Fruit fly (Drosophila melanogaster) whole organism, prepupa: ENCODE data around the gene CG2202.

Source experiments
- Blimp-1 ChIP-seq: fragments of 200-800 bp; sonication (Bioruptor generic); optimal IDR thresholded peaks from 3 replicates; lab custom pipeline; 2017; ENCODE audit warnings: missing biosample characterization, missing genetic modification characterization, mild to moderate bottlenecking, moderate library complexity, missing genetic modification reagents
- CG10631 ChIP-seq: fragments of 200-800 bp; sonication (Bioruptor generic); optimal IDR thresholded peaks from 2 replicates; lab custom pipeline; 2016; ENCODE audit warnings: missing biosample characterization, missing genetic modification characterization
- CG11294 ChIP-seq: fragments of 200-800 bp; sonication (Bioruptor generic); IDR thresholded peaks from 2 replicates; pipeline ENCODE4 v1.3.6; 2022; ENCODE audit warnings: missing biosample characterization, missing genetic modification characterization
- CG11762 ChIP-seq: fragments of 200-800 bp; sonication (Bioruptor generic); optimal IDR thresholded peaks from 3 replicates; lab custom pipeline; 2016; ENCODE audit warnings: missing biosample characterization, missing genetic modification characterization; ENCODE audit not compliant: insufficient read depth
- CG11902 ChIP-seq: fragments of 200-800 bp; sonication (Bioruptor generic); optimal IDR thresholded peaks from 3 replicates; lab custom pipeline; 2016; ENCODE audit warnings: missing biosample characterization, missing genetic modification characterization
- CG15336 ChIP-seq: fragments of 200-800 bp; sonication (Bioruptor generic); IDR thresholded peaks from 2 replicates; pipeline ENCODE4 v1.3.6; 2022; ENCODE audit warnings: missing biosample characterization, missing genetic modification characterization
- CG1621 ChIP-seq: fragments of 200-800 bp; sonication (Bioruptor generic); optimal IDR thresholded peaks from 3 replicates; lab custom pipeline; 2018; ENCODE audit warnings: missing biosample characterization, mild to moderate bottlenecking, missing genetic modification characterization
- CG16779 ChIP-seq: fragments of 200-800 bp; sonication (Bioruptor generic); optimal IDR thresholded peaks from 3 replicates; lab custom pipeline; 2017; ENCODE audit warnings: missing biosample characterization, mild to moderate bottlenecking, missing genetic modification characterization
- CG3032 ChIP-seq: fragments of 200-800 bp; optimal IDR thresholded peaks from 2 replicates; lab custom pipeline; 2019; ENCODE audit warnings: missing biosample characterization, mild to moderate bottlenecking, missing genetic modification characterization, moderate library complexity
- CG31627 ChIP-seq: fragments of 200-800 bp; sonication (Bioruptor generic); optimal IDR thresholded peaks from 3 replicates; lab custom pipeline; 2016; ENCODE audit warnings: missing biosample characterization, missing genetic modification characterization
- CG32006 ChIP-seq: fragments of 200-800 bp; sonication (Bioruptor generic); optimal IDR thresholded peaks from 3 replicates; lab custom pipeline; 2017; ENCODE audit warnings: missing biosample characterization, mild to moderate bottlenecking, missing genetic modification characterization
- CG34406 ChIP-seq: fragments of 200-800 bp; sonication (Bioruptor generic); optimal IDR thresholded peaks from 3 replicates; lab custom pipeline; 2016; ENCODE audit warnings: missing biosample characterization, missing genetic modification characterization
- CG3919 ChIP-seq: fragments of 200-800 bp; sonication (Bioruptor generic); optimal IDR thresholded peaks from 3 replicates; lab custom pipeline; 2016; ENCODE audit warnings: missing biosample characterization, missing genetic modification characterization
- CG4318 ChIP-seq: fragments of 200-800 bp; sonication (Bioruptor generic); optimal IDR thresholded peaks from 3 replicates; lab custom pipeline; 2017; ENCODE audit warnings: missing biosample characterization, mild to moderate bottlenecking, missing genetic modification characterization
- CG6792 ChIP-seq: fragments of 200-800 bp; sonication (Bioruptor generic); optimal IDR thresholded peaks from 3 replicates; lab custom pipeline; 2016; ENCODE audit warnings: missing biosample characterization, missing genetic modification characterization
- CG6808 ChIP-seq: fragments of 200-800 bp; sonication (Bioruptor generic); optimal IDR thresholded peaks from 3 replicates; lab custom pipeline; 2017; ENCODE audit warnings: missing biosample characterization, missing genetic modification characterization, mild to moderate bottlenecking, moderate library complexity, missing genetic modification reagents
- CG6854 ChIP-seq: fragments of 200-800 bp; sonication (Bioruptor generic); optimal IDR thresholded peaks from 2 replicates; lab custom pipeline; 2017; ENCODE audit warnings: missing biosample characterization, mild to moderate bottlenecking, missing genetic modification characterization
- CG7368 ChIP-seq: fragments of 200-800 bp; sonication (Bioruptor generic); optimal IDR thresholded peaks from 3 replicates; lab custom pipeline; 2016; ENCODE audit warnings: missing biosample characterization, missing genetic modification characterization
- CG8119 ChIP-seq: fragments of 200-800 bp; sonication (Bioruptor generic); IDR thresholded peaks from 3 replicates; pipeline ENCODE4 v1.3.6; 2022; ENCODE audit warnings: missing biosample characterization, missing genetic modification characterization
- CG8319 ChIP-seq: fragments of 200-800 bp; sonication (Bioruptor generic); optimal IDR thresholded peaks from 3 replicates; lab custom pipeline; 2016; ENCODE audit warnings: missing biosample characterization, missing genetic modification characterization
- CG8632 ChIP-seq: fragments of 200-800 bp; sonication (Bioruptor generic); optimal IDR thresholded peaks from 3 replicates; lab custom pipeline; 2016; ENCODE audit warnings: missing biosample characterization, missing genetic modification characterization
- CG9139 ChIP-seq: fragments of 200-800 bp; sonication (Bioruptor generic); optimal IDR thresholded peaks from 3 replicates; lab custom pipeline; 2017; ENCODE audit warnings: missing biosample characterization, mild to moderate bottlenecking, missing genetic modification characterization
- Eip75B ChIP-seq: fragments of 200-800 bp; sonication (Bioruptor generic); optimal IDR thresholded peaks from 3 replicates; lab custom pipeline; 2016; ENCODE audit warnings: missing biosample characterization, missing genetic modification characterization
- Eip78C ChIP-seq: fragments of 200-800 bp; sonication (Bioruptor generic); peaks from one replicate; lab custom pipeline; 2016; ENCODE audit warnings: missing biosample characterization, missing genetic modification characterization
- Eip93F ChIP-seq: fragments of 200-800 bp; sonication (Bioruptor generic); optimal IDR thresholded peaks from 2 replicates; lab custom pipeline; 2016; ENCODE audit warnings: missing biosample characterization, mild to moderate bottlenecking, missing genetic modification characterization
- Ets21C ChIP-seq: fragments of 200-800 bp; sonication (Bioruptor generic); optimal IDR thresholded peaks from 3 replicates; lab custom pipeline; 2016; ENCODE audit warnings: missing biosample characterization, missing genetic modification characterization
- Ets96B ChIP-seq: fragments of 200-800 bp; optimal IDR thresholded peaks from 2 replicates; lab custom pipeline; 2019; ENCODE audit warnings: missing biosample characterization, mild to moderate bottlenecking, missing genetic modification characterization, moderate library complexity
- Gug ChIP-seq: fragments of 200-800 bp; sonication (Bioruptor generic); IDR thresholded peaks from 2 replicates; pipeline ENCODE4 v1.3.6; 2022; ENCODE audit warnings: missing biosample characterization, missing genetic modification characterization
- Hr38 ChIP-seq: sonication (Bioruptor generic); optimal IDR thresholded peaks from 2 replicates; lab custom pipeline; 2016; ENCODE audit warnings: missing biosample characterization, missing genetic modification characterization
- Hr39 ChIP-seq: fragments of 200-800 bp; sonication (Bioruptor generic); optimal IDR thresholded peaks from 2 replicates; lab custom pipeline; 2016; ENCODE audit warnings: missing biosample characterization, missing genetic modification characterization
- Hr4 ChIP-seq: fragments of 200-800 bp; sonication (Bioruptor generic); optimal IDR thresholded peaks from 3 replicates; lab custom pipeline; 2016; ENCODE audit warnings: missing biosample characterization, missing genetic modification characterization
- Lpt ChIP-seq: fragments of 200-800 bp; sonication (Bioruptor generic); optimal IDR thresholded peaks from 3 replicates; lab custom pipeline; 2016; ENCODE audit warnings: missing biosample characterization, missing genetic modification characterization
- Met ChIP-seq: fragments of 200-800 bp; sonication (Bioruptor generic); optimal IDR thresholded peaks from 3 replicates; lab custom pipeline; 2016; ENCODE audit warnings: missing biosample characterization, missing genetic modification characterization
- OdsH ChIP-seq: fragments of 200-800 bp; sonication (Bioruptor generic); optimal IDR thresholded peaks from 3 replicates; lab custom pipeline; 2016; ENCODE audit warnings: missing biosample characterization, missing genetic modification characterization
- Smox ChIP-seq: fragments of 200-800 bp; sonication (Bioruptor generic); optimal IDR thresholded peaks from 3 replicates; lab custom pipeline; 2016; ENCODE audit warnings: missing biosample characterization, missing genetic modification characterization
- Sox102F ChIP-seq: fragments of 200-800 bp; sonication (Bioruptor generic); optimal IDR thresholded peaks from 2 replicates; lab custom pipeline; 2016; ENCODE audit warnings: missing biosample characterization, mild to moderate bottlenecking, missing genetic modification characterization
- Sox14 ChIP-seq: fragments of 200-800 bp; sonication (Bioruptor generic); optimal IDR thresholded peaks from 3 replicates; lab custom pipeline; 2016; ENCODE audit warnings: missing biosample characterization, missing genetic modification characterization
- Sox15 ChIP-seq: fragments of 200-800 bp; sonication (Bioruptor generic); optimal IDR thresholded peaks from 3 replicates; lab custom pipeline; 2016; ENCODE audit warnings: missing biosample characterization, missing genetic modification characterization
- achi ChIP-seq: fragments of 200-800 bp; sonication (Bioruptor generic); optimal IDR thresholded peaks from 3 replicates; lab custom pipeline; 2016; ENCODE audit warnings: missing biosample characterization, missing genetic modification characterization
- acj6 ChIP-seq: fragments of 200-800 bp; sonication (Bioruptor generic); optimal IDR thresholded peaks from 3 replicates; lab custom pipeline; 2016; ENCODE audit warnings: missing biosample characterization, missing genetic modification characterization
- cyc ChIP-seq: fragments of 200-800 bp; sonication (Bioruptor generic); optimal IDR thresholded peaks from 3 replicates; lab custom pipeline; 2016; ENCODE audit warnings: missing biosample characterization, missing genetic modification characterization
- dac ChIP-seq: fragments of 200-800 bp; sonication (Bioruptor generic); optimal IDR thresholded peaks from 2 replicates; lab custom pipeline; 2017; ENCODE audit warnings: missing biosample characterization, mild to moderate bottlenecking, missing genetic modification characterization
- eg ChIP-seq: fragments of 200-800 bp; sonication (Bioruptor generic); IDR thresholded peaks from 3 replicates; pipeline ENCODE4 v1.3.6; 2022; ENCODE audit warnings: missing biosample characterization, missing genetic modification characterization
- esn ChIP-seq: fragments of 200-800 bp; sonication (Bioruptor generic); optimal IDR thresholded peaks from 2 replicates; lab custom pipeline; 2016; ENCODE audit warnings: missing biosample characterization, mild to moderate bottlenecking, missing genetic modification characterization, moderate library complexity
- fd59A ChIP-seq: fragments of 200-800 bp; sonication (Bioruptor generic); optimal IDR thresholded peaks from 2 replicates; lab custom pipeline; 2017; ENCODE audit warnings: missing biosample characterization, mild to moderate bottlenecking, missing genetic modification characterization, missing genetic modification reagents
- fkh ChIP-seq: fragments of 200-800 bp; sonication (Bioruptor generic); optimal IDR thresholded peaks from 3 replicates; lab custom pipeline; 2017; ENCODE audit warnings: missing biosample characterization, mild to moderate bottlenecking, missing genetic modification characterization, moderate library complexity
- lz ChIP-seq: fragments of 200-800 bp; sonication (Bioruptor generic); optimal IDR thresholded peaks from 3 replicates; lab custom pipeline; 2016; ENCODE audit warnings: missing biosample characterization, missing genetic modification characterization
- net ChIP-seq: fragments of 200-800 bp; sonication (Bioruptor generic); optimal IDR thresholded peaks from 3 replicates; lab custom pipeline; 2016; ENCODE audit warnings: missing biosample characterization, missing genetic modification characterization
- pdm3 ChIP-seq: fragments of 200-800 bp; sonication (Bioruptor generic); optimal IDR thresholded peaks from 3 replicates; lab custom pipeline; 2016; ENCODE audit warnings: missing biosample characterization, missing genetic modification characterization
- salr ChIP-seq, 2 experiments: fragments of 200-800 bp; sonication (Bioruptor generic); optimal IDR thresholded peaks; 3 replicates each; lab custom pipeline; 2016 to 2018; ENCODE audit warnings: missing biosample characterization in 2 of 2, missing genetic modification characterization in 2 of 2, mild to moderate bottlenecking in 1 of 2
- ss ChIP-seq, 2 experiments: fragments of 200-800 bp; sonication (Bioruptor generic); optimal IDR thresholded peaks; 2 replicates in 1 of 2; 3 replicates in 1 of 2; lab custom pipeline; 2017 to 2018; ENCODE audit warnings: mild to moderate bottlenecking in 2 of 2, missing biosample characterization in 2 of 2, missing genetic modification characterization in 2 of 2, moderate library complexity in 1 of 2
- svp ChIP-seq: fragments of 200-800 bp; sonication (Bioruptor generic); peaks from one replicate; lab custom pipeline; 2016; ENCODE audit warnings: missing biosample characterization, missing genetic modification characterization
- topi ChIP-seq: fragments of 200-800 bp; sonication (Bioruptor generic); optimal IDR thresholded peaks from 3 replicates; lab custom pipeline; 2016; ENCODE audit warnings: missing biosample characterization, missing genetic modification characterization
- vri ChIP-seq: fragments of 200-800 bp; sonication (Bioruptor generic); optimal IDR thresholded peaks from 3 replicates; lab custom pipeline; 2016; ENCODE audit warnings: missing biosample characterization, mild to moderate bottlenecking, missing genetic modification characterization

The CG2202 gene

DNA sequence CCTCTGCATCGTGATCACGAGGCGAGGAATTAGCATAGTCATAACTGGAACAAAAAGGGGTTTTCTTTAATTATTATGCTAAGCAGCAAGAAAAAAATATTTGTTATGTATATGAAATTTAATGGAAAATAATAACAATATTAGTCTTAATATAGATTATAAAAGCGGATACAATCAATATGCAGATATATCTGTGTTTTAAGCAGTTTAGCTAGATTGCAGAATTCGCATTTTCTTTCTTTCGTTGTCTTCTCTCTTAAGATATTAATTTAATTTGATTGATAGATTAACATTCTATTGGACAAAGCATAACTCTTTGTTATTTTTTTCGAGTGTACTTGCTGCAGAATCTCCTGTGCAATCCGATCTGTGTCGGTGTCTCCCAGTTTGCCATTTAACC, 21.3 kb upstream of the CG2202 start:
- TF ChIP-seq eg (no peak), CG16779 (tag; lab: Kevin White, UChicago) (no peak), CG32006 (GFP tag; lab: Kevin White, UChicago) (no peak), fd59A (GFP tag; lab: Kevin White, UChicago) (no peak), pdm3 (GFP tag; lab: Kevin White, UChicago) (no peak), lz (GFP tag; lab: Kevin White, UChicago) (no peak), CG1621 (no peak), CG4318 (GFP tag; lab: Kevin White, UChicago) (no peak), Sox102F (GFP tag; lab: Kevin White, UChicago) (peak; percentile 5), CG11762 (GFP tag; lab: Kevin White, UChicago) (no peak), CG6808 (GFP tag; lab: Kevin White, UChicago) (peak; percentile 3), Ets96B (peak; percentile 27), CG31627 (GFP tag; lab: Kevin White, UChicago) (no peak), Blimp-1 (GFP tag; lab: Kevin White, UChicago) (no peak), CG3032 (tag; lab: Kevin White, UChicago) (peak; percentile 35), salr (GFP tag; optimal IDR thresholded peaks at IDR 0.05; lab: Kevin White, UChicago) (no peak), net (GFP tag; lab: Kevin White, UChicago) (no peak), CG8632 (GFP tag; lab: Kevin White, UChicago) (no peak), CG8119 (no peak), Gug (GFP tag; lab: Robert Waterston, UW) (no peak), CG6854 (GFP tag; lab: Kevin White, UChicago) (no peak), CG7368 (GFP tag; lab: Kevin White, UChicago) (no peak), CG34406 (GFP tag; lab: Kevin White, UChicago) (peak; percentile 19), CG9139 (no peak), Sox14 (GFP tag; lab: Kevin White, UChicago) (no peak), Eip93F (GFP tag; lab: Kevin White, UChicago) (no peak), fkh (GFP tag; lab: Kevin White, UChicago) (no peak), topi (GFP tag; lab: Kevin White, UChicago) (no peak), Eip78C (GFP tag; lab: Kevin White, UChicago) (peak; percentile 63), CG11294 (no peak), dac (no peak), vri (GFP tag; lab: Kevin White, UChicago) (no peak), CG6792 (peak; percentile 27), CG15336 (GFP tag; lab: Robert Waterston, UW) (no peak), OdsH (no peak), Lpt (GFP tag; lab: Kevin White, UChicago) (no peak), CG3919 (GFP tag; lab: Kevin White, UChicago) (no peak), ss (GFP tag; optimal IDR thresholded peaks at IDR 0.05; lab: Kevin White, UChicago) (peak in 1 of 2 experiments; percentile 23), Sox15 (GFP tag; lab: Kevin White, UChicago) (no peak), Hr38 (GFP tag; lab: Kevin White, UChicago) (no peak), CG10631 (peak; percentile 16), acj6 (peak; percentile 20), achi (GFP tag; lab: Kevin White, UChicago) (peak; percentile 35), Ets21C (no peak), cyc (no peak), svp (GFP tag; lab: Kevin White, UChicago) (peak; percentile 74), CG8319 (GFP tag; lab: Kevin White, UChicago) (no peak), esn (GFP tag; lab: Kevin White, UChicago) (peak; percentile 51), Met (GFP tag; lab: Kevin White, UChicago) (peak; percentile 28), Eip75B (GFP tag; lab: Kevin White, UChicago) (no peak), CG11902 (GFP tag; lab: Kevin White, UChicago) (no peak), Hr4 (no peak), Smox (GFP tag; lab: Kevin White, UChicago) (no peak), Hr39 (GFP tag; lab: Kevin White, UChicago) (no peak)
